Worm (Caenorhabditis elegans) whole organism, midembryonic: ENCODE results near the gene mrps-25.
"Not testable (repeated sequence)": the region's sequence is repeated elsewhere in the genome, so short reads cannot be mapped to it uniquely, and the experiment has no call there.

Experiments used
- cog-1 ChIP-seq: sonication (generic microtip); optimal IDR thresholded peaks from 2 replicates; lab custom pipeline; 2016; ENCODE audit warnings: missing genetic modification characterization, missing compliant biosample characterization
- flt-1 ChIP-seq: fragments of 200-800 bp; sonication (Bioruptor generic); IDR thresholded peaks from 2 replicates; pipeline ENCODE4 v1.3.6; 2022; ENCODE audit warnings: missing genetic modification characterization, missing compliant biosample characterization
- klf-2 ChIP-seq: fragments of 200-800 bp; sonication (Bioruptor generic); conservative IDR thresholded peaks from 2 replicates; pipeline ENCODE4 v1.3.6; 2022; ENCODE audit warnings: missing genetic modification reagents, missing genetic modification characterization, missing compliant biosample characterization
- med-1 ChIP-seq: sonication (generic microtip); optimal IDR thresholded peaks from 2 replicates; lab custom pipeline; 2017; ENCODE audit warnings: missing genetic modification characterization, mild to moderate bottlenecking, missing compliant biosample characterization, antibody characterized with exemption, missing genetic modification reagents; ENCODE audit not compliant: insufficient read depth
- ref-1 ChIP-seq: fragments of 200-800 bp; sonication (Bioruptor generic); conservative IDR thresholded peaks from 2 replicates; pipeline ENCODE4 v1.3.6; 2022; ENCODE audit warnings: missing genetic modification reagents, missing genetic modification characterization, missing compliant biosample characterization
- tab-1 ChIP-seq: fragments of 200-800 bp; sonication (Bioruptor generic); IDR thresholded peaks from 2 replicates; pipeline ENCODE4 v1.3.6; 2022; ENCODE audit warnings: missing genetic modification characterization, missing compliant biosample characterization
- ztf-23 ChIP-seq: fragments of 200-800 bp; sonication (Bioruptor generic); IDR thresholded peaks from 2 replicates; pipeline ENCODE4 v1.3.6; 2022; ENCODE audit warnings: missing genetic modification reagents, missing genetic modification characterization, missing compliant biosample characterization

DNA sequence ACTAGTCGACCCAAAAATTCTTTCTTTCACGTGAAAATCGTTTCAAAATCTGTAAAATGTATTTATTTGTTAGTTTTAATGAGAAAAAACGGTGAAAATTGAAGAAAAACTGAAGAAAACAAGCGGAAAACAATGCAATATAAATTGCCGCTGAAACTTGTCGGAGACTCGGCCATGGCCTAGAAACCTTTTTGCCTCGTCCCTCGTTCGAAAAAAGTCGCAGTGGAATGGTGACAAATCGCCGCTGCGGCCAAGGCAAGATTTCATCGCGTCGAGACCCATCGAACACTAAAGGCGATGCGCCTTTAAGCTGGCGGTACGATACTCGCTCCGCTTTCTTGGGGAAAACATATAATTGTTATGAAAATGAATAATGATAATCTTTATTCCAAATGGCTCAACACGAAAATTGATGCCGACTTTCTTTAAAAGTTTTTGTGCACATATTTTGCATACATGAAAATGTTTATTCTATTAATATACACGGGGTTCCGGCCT is 5.0 kb upstream of the mrps-25 start, which contains the start of gene Y55F3AM.21:
- TF ChIP-seq tab-1 (GFP tag; lab: Robert Waterston, UW); med-1 (GFP tag; lab: Kevin White, UChicago); flt-1; klf-2 (GFP tag; lab: Robert Waterston, UW); cog-1 (tag; lab: Kevin White, UChicago); ref-1; ztf-23 (GFP tag; lab: Robert Waterston, UW): not testable (repeated sequence)
